Worm (Caenorhabditis elegans) whole organism, L1 larva: Measurements from ENCODE around the gene prx-19.

Source experiments
- ama-1 ChIP-seq: fragments of 150-350 bp; optimal IDR thresholded peaks from 2 replicates; lab custom pipeline; 2014
- dsc-1 ChIP-seq: sonication (generic microtip); optimal IDR thresholded peaks from 2 replicates; lab custom pipeline; 2016; ENCODE audit warnings: mild to moderate bottlenecking, missing genetic modification characterization, missing compliant biosample characterization
- egl-27 ChIP-seq, 2 experiments: fragments of 150-350 bp in 1 of 2; sonication (generic microtip); optimal IDR thresholded peaks; 3 replicates each; lab custom pipeline; 2017 to 2018; ENCODE audit warnings: missing biosample characterization in 2 of 2, missing genetic modification characterization in 2 of 2, missing genetic modification reagents in 2 of 2
- fkh-10 ChIP-seq: sonication (generic microtip); optimal IDR thresholded peaks from 2 replicates; lab custom pipeline; 2017; ENCODE audit warnings: missing biosample characterization, missing genetic modification reagents, missing genetic modification characterization
- mdl-1 ChIP-seq, 2 experiments: fragments of 150-350 bp; optimal IDR thresholded peaks; 2 replicates each; lab custom pipeline; 2014 to 2017; ENCODE audit warnings: missing biosample characterization in 2 of 2, missing genetic modification characterization in 2 of 2, inconsistent platforms in 1 of 2
- nhr-237 ChIP-seq: fragments of 150-350 bp; optimal IDR thresholded peaks from 2 replicates; lab custom pipeline; 2014; ENCODE audit warnings: missing biosample characterization, missing genetic modification characterization
- nhr-76 ChIP-seq: sonication (generic microtip); optimal IDR thresholded peaks from 2 replicates; lab custom pipeline; 2017; ENCODE audit warnings: missing biosample characterization, missing genetic modification characterization
- nhr-77 ChIP-seq: fragments of 150-350 bp; optimal IDR thresholded peaks from 2 replicates; lab custom pipeline; 2014; ENCODE audit warnings: missing biosample characterization, missing genetic modification characterization
- rnt-1 ChIP-seq: sonication (generic microtip); optimal IDR thresholded peaks from 2 replicates; lab custom pipeline; 2016; ENCODE audit warnings: mild to moderate bottlenecking, missing genetic modification characterization, moderate library complexity, missing compliant biosample characterization
- snu-23 ChIP-seq: sonication (generic microtip); optimal IDR thresholded peaks from 2 replicates; lab custom pipeline; 2016; ENCODE audit warnings: missing genetic modification characterization, missing compliant biosample characterization
- vab-15 ChIP-seq: sonication (generic microtip); optimal IDR thresholded peaks from 2 replicates; lab custom pipeline; 2017; ENCODE audit warnings: missing genotype, mild to moderate bottlenecking, missing genetic modification characterization, missing compliant biosample characterization

ce11 chrIII:8767292-8767829 is 41.7 kb downstream of the prx-19 start, which contains the start of gene mig-22:
- TF ChIP-seq dsc-1 (tag; lab: Kevin White, UChicago) (no peak), rnt-1 (tag; lab: Kevin White, UChicago) (no peak), fkh-10 (GFP tag; lab: Kevin White, UChicago) (no peak), nhr-237 (tag; lab: Kevin White, UChicago) (no peak), ama-1 (lab: Kevin White, UChicago) (no peak), nhr-77 (tag; lab: Kevin White, UChicago) (no peak), snu-23 (GFP tag; lab: Kevin White, UChicago) (no peak), nhr-76 (tag; lab: Kevin White, UChicago) (no peak), egl-27 (tag; optimal IDR thresholded peaks at IDR 0.05; lab: Kevin White, UChicago) (no peak), vab-15 (tag; lab: Kevin White, UChicago) (no peak), mdl-1 (tag; optimal IDR thresholded peaks at IDR 0.05; lab: Kevin White, UChicago) (no peak)
